Worm (Caenorhabditis elegans): ENCODE measurements around the gene Y6E2A.10.

Gene Y6E2A.10

ce11 chrV:15685599-15685998 is 44.8 kb downstream of the Y6E2A.10 start, which contains the start of gene nhr-196:
TSS of gene nhr-196 (plus strand) at chrV:15685716.
- TF ChIP-seq hlh-1 (tag; optimal IDR thresholded peaks at IDR 0.05): no peak
- TF ChIP-seq ceh-43 (GFP tag; optimal IDR thresholded peaks at IDR 0.05): no peak
- TF ChIP-seq bed-3 (GFP tag; optimal IDR thresholded peaks at IDR 0.05): no peak
- TF ChIP-seq zip-8 (tag; optimal IDR thresholded peaks at IDR 0.05): no peak
- no peak for TF ChIP-seq unc-39 (tag; optimal IDR thresholded peaks at IDR 0.05)
- no peak for TF ChIP-seq nhr-28 (tag; optimal IDR thresholded peaks at IDR 0.05)
- no peak for TF ChIP-seq ztf-11 (tag; optimal IDR thresholded peaks at IDR 0.05)
- TF ChIP-seq lsy-2 (tag; optimal IDR thresholded peaks at IDR 0.05): no peak
- TF ChIP-seq drap-1 (GFP tag; optimal IDR thresholded peaks at IDR 0.05): no peak
- no peak for TF ChIP-seq ceh-83 (GFP tag; optimal IDR thresholded peaks at IDR 0.05)

Measured in whole organism, mixed stage, embryonic.